Fruit fly (Drosophila melanogaster) whole organism, wandering third instar larva: ENCODE results near the gene CG31661.

Experiments
- Abd-B ChIP-seq: fragments of >200 bp; optimal IDR thresholded peaks from 2 replicates; lab custom pipeline; 2017; ENCODE audit warnings: missing biosample characterization, missing genetic modification characterization
- CG32264 ChIP-seq: fragments of 200-800 bp; sonication (Bioruptor generic); optimal IDR thresholded peaks from 2 replicates; lab custom pipeline; 2016; ENCODE audit warnings: missing biosample characterization, missing genetic modification characterization
- CG9705 ChIP-seq: fragments of 200-800 bp; sonication (Bioruptor generic); optimal IDR thresholded peaks from 2 replicates; lab custom pipeline; 2018; ENCODE audit warnings: missing biosample characterization, mild to moderate bottlenecking, missing genetic modification characterization
- CrebA ChIP-seq: fragments of 200-800 bp; sonication (Bioruptor generic); optimal IDR thresholded peaks from 2 replicates; lab custom pipeline; 2016; ENCODE audit warnings: missing biosample characterization, mild to moderate bottlenecking, missing genetic modification characterization, borderline replicate concordance
- Dfd ChIP-seq: fragments of >200 bp; optimal IDR thresholded peaks from 2 replicates; lab custom pipeline; 2017; ENCODE audit warnings: missing biosample characterization, missing genetic modification characterization
- Dif ChIP-seq: fragments of 200-275, 200-300 bp; sonication (Bioruptor generic); optimal IDR thresholded peaks from 2 replicates; lab custom pipeline; 2018; ENCODE audit warnings: missing biosample characterization, missing genetic modification characterization; ENCODE audit not compliant: partially characterized antibody
- GATAd ChIP-seq: sonication (Bioruptor generic); optimal IDR thresholded peaks from 2 replicates; lab custom pipeline; 2016; ENCODE audit warnings: missing biosample characterization, missing genetic modification characterization
- HLH106 ChIP-seq: fragments of 200-800 bp; optimal IDR thresholded peaks from 3 replicates; lab custom pipeline; 2019; ENCODE audit warnings: missing biosample characterization, mild to moderate bottlenecking, missing genetic modification characterization, moderate library complexity
- Hnf4 ChIP-seq: fragments of 200-800 bp; sonication (Bioruptor generic); optimal IDR thresholded peaks from 2 replicates; lab custom pipeline; 2016; ENCODE audit warnings: missing biosample characterization, mild to moderate bottlenecking, missing genetic modification characterization
- Hr78 ChIP-seq: fragments of >200 bp; optimal IDR thresholded peaks from 2 replicates; lab custom pipeline; 2017; ENCODE audit warnings: missing biosample characterization, missing genetic modification characterization
- Hr83 ChIP-seq: fragments of 200-300 bp; sonication (Bioruptor generic); optimal IDR thresholded peaks from 2 replicates; lab custom pipeline; 2016; ENCODE audit warnings: missing biosample characterization, mild to moderate bottlenecking, missing genetic modification characterization, moderate library complexity; ENCODE audit not compliant: poor library complexity, severe bottlenecking
- Jra ChIP-seq: sonication (Bioruptor generic); optimal IDR thresholded peaks from 2 replicates; lab custom pipeline; 2016; ENCODE audit warnings: missing biosample characterization, missing genetic modification characterization
- Mio ChIP-seq: sonication (Bioruptor generic); optimal IDR thresholded peaks from 2 replicates; lab custom pipeline; 2016; ENCODE audit warnings: missing biosample characterization, missing genetic modification characterization
- Myc ChIP-seq: fragments of >200 bp; optimal IDR thresholded peaks from 2 replicates; lab custom pipeline; 2017
- N ChIP-seq: fragments of >200 bp; optimal IDR thresholded peaks from 2 replicates; lab custom pipeline; 2018; ENCODE audit warnings: missing biosample characterization, missing external identifiers, missing genetic modification characterization
- OdsH ChIP-seq: fragments of 200-800 bp; sonication (Bioruptor generic); optimal IDR thresholded peaks from 2 replicates; lab custom pipeline; 2016; ENCODE audit warnings: missing biosample characterization, mild to moderate bottlenecking, missing genetic modification characterization
- Rel ChIP-seq, 2 experiments: fragments of 200-800 bp; sonication (Bioruptor generic) in 1 of 2; optimal IDR thresholded peaks; 2 replicates in 1 of 2; 3 replicates in 1 of 2; lab custom pipeline; 2016 to 2019; ENCODE audit warnings: mild to moderate bottlenecking in 2 of 2, missing biosample characterization in 2 of 2, missing genetic modification characterization in 2 of 2, moderate library complexity in 1 of 2
- Sp1 ChIP-seq: fragments of 200-800 bp; sonication (Bioruptor generic); optimal IDR thresholded peaks from 3 replicates; lab custom pipeline; 2019; ENCODE audit warnings: missing biosample characterization, mild to moderate bottlenecking, missing genetic modification characterization, moderate library complexity
- Vsx2 ChIP-seq: fragments of 200-300, 225-300 bp; sonication (Bioruptor generic); optimal IDR thresholded peaks from 2 replicates; lab custom pipeline; 2018; ENCODE audit warnings: missing biosample characterization, missing genetic modification characterization; ENCODE audit not compliant: partially characterized antibody
- br ChIP-seq: fragments of 200-800 bp; sonication (Bioruptor generic); optimal IDR thresholded peaks from 2 replicates; lab custom pipeline; 2016; ENCODE audit warnings: missing biosample characterization, missing genetic modification characterization
- brk ChIP-seq: fragments of 200-800 bp; sonication (Bioruptor generic); optimal IDR thresholded peaks from 2 replicates; lab custom pipeline; 2016; ENCODE audit warnings: missing biosample characterization, mild to moderate bottlenecking, missing genetic modification characterization
- dl ChIP-seq, 2 experiments: fragments of 175-275, 200-275 bp in 1 of 2; fragments of 200-275 bp in 1 of 2; sonication (Bioruptor generic); optimal IDR thresholded peaks; lab custom pipeline; 2018; ENCODE audit warnings: mild to moderate bottlenecking in 2 of 2, missing biosample characterization in 2 of 2, missing genetic modification characterization in 2 of 2, moderate library complexity in 2 of 2; ENCODE audit not compliant: partially characterized antibody in 2 of 2, insufficient read depth in 1 of 2
- dmrt93B ChIP-seq: fragments of 200-800 bp; sonication (Bioruptor generic); optimal IDR thresholded peaks from 2 replicates; lab custom pipeline; 2018; ENCODE audit warnings: missing biosample characterization, mild to moderate bottlenecking, missing genetic modification characterization
- dsf ChIP-seq: sonication (Bioruptor generic); optimal IDR thresholded peaks from 2 replicates; lab custom pipeline; 2016; ENCODE audit warnings: missing biosample characterization, missing genetic modification characterization, borderline replicate concordance
- ey ChIP-seq: fragments of 200-800 bp; sonication (Bioruptor generic); optimal IDR thresholded peaks from 2 replicates; lab custom pipeline; 2016; ENCODE audit warnings: missing biosample characterization, missing genetic modification characterization
- foxo ChIP-seq, 2 experiments: fragments of 200-800 bp; sonication (Bioruptor generic); optimal IDR thresholded peaks; 2 replicates in 1 of 2; 3 replicates in 1 of 2; lab custom pipeline; 2016 to 2017; ENCODE audit warnings: missing biosample characterization in 2 of 2, missing genetic modification characterization in 2 of 2
- fru ChIP-seq: fragments of 200-800 bp; sonication (Bioruptor generic); optimal IDR thresholded peaks from 3 replicates; lab custom pipeline; 2016; ENCODE audit warnings: missing biosample characterization, mild to moderate bottlenecking, missing genetic modification characterization
- h ChIP-seq: fragments of 200-800 bp; sonication (Bioruptor generic); optimal IDR thresholded peaks from 3 replicates; lab custom pipeline; 2016; ENCODE audit warnings: missing biosample characterization, mild to moderate bottlenecking, missing genetic modification characterization
- jim ChIP-seq: fragments of 175-275, 200-325 bp; sonication (Bioruptor generic); optimal IDR thresholded peaks from 2 replicates; lab custom pipeline; 2016; ENCODE audit warnings: missing biosample characterization, mild to moderate bottlenecking, missing genetic modification characterization
- lola ChIP-seq: fragments of >200 bp; optimal IDR thresholded peaks from 2 replicates; lab custom pipeline; 2017; ENCODE audit warnings: missing biosample characterization, missing genetic modification characterization
- pan ChIP-seq: fragments of >200 bp; optimal IDR thresholded peaks from 2 replicates; lab custom pipeline; 2017
- psq ChIP-seq: fragments of 200-800 bp; sonication (Bioruptor generic); optimal IDR thresholded peaks from 3 replicates; lab custom pipeline; 2017; ENCODE audit warnings: missing biosample characterization, mild to moderate bottlenecking, missing genetic modification characterization, moderate library complexity
- rgr ChIP-seq: fragments of 200-800 bp; sonication (Bioruptor generic); optimal IDR thresholded peaks from 3 replicates; lab custom pipeline; 2016; ENCODE audit warnings: missing biosample characterization, mild to moderate bottlenecking, missing genetic modification characterization
- sage ChIP-seq: fragments of 200-800 bp; sonication (Bioruptor generic); optimal IDR thresholded peaks from 2 replicates; lab custom pipeline; 2016; ENCODE audit warnings: missing biosample characterization, mild to moderate bottlenecking, missing genetic modification characterization
- sv ChIP-seq: fragments of 200-800 bp; sonication (Bioruptor generic); optimal IDR thresholded peaks from 3 replicates; lab custom pipeline; 2016; ENCODE audit warnings: missing biosample characterization, missing genetic modification characterization
- tai ChIP-seq: sonication (Bioruptor generic); optimal IDR thresholded peaks from 2 replicates; lab custom pipeline; 2016; ENCODE audit warnings: missing biosample characterization, missing genetic modification characterization
- usp ChIP-seq: fragments of >200 bp; optimal IDR thresholded peaks from 2 replicates; lab custom pipeline; 2017; ENCODE audit warnings: missing biosample characterization, missing genetic modification characterization
- woc ChIP-seq: sonication (Bioruptor generic); optimal IDR thresholded peaks from 2 replicates; lab custom pipeline; 2016; ENCODE audit warnings: missing biosample characterization, mild to moderate bottlenecking, missing genetic modification characterization

CG31661 gene

DNA sequence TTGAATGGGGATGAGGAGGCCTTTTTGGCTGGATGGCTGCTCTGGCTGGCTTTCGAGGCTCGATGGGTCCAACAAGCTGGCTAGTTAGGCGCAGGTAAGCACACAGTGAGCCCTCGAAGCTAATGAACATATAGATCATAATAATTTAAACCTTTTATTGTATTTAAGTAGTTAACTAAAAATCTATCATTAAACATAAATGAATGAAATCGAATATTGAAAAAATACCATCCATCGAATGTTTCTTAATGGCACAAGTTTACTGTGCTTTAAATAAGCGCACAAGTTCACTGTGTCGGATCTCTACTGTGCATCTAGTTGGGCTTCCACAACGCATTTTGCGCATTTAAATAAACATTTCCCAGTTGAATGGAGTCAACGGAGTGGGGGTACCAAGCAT lies 37.7 kb upstream of the CG31661 start:
- TF ChIP-seq dmrt93B (GFP tag; lab: Kevin White, UChicago) (no peak), OdsH (GFP tag; lab: Kevin White, UChicago) (no peak), Hr78 (GFP tag; lab: Kevin White, UChicago) (no peak), fru (GFP tag; lab: Kevin White, UChicago) (peak; percentile 16), woc (GFP tag; lab: Kevin White, UChicago) (peak; percentile 36), Jra (GFP tag; lab: Kevin White, UChicago) (no peak), pan (lab: Kevin White, UChicago) (no peak), Dfd (no peak), dsf (GFP tag; lab: Kevin White, UChicago) (no peak), sage (GFP tag; lab: Kevin White, UChicago) (no peak), Mio (no peak), br (GFP tag; lab: Kevin White, UChicago) (no peak), h (peak; percentile 13), jim (GFP tag; lab: Kevin White, UChicago) (no peak), usp (GFP tag; lab: Kevin White, UChicago) (no peak), HLH106 (tag; lab: Kevin White, UChicago) (peak; percentile 8), brk (GFP tag; lab: Kevin White, UChicago) (no peak), Sp1 (GFP tag; lab: Kevin White, UChicago) (no peak), Abd-B (GFP tag; lab: Kevin White, UChicago) (no peak), Rel (GFP tag; optimal IDR thresholded peaks at IDR 0.05; lab: Kevin White, UChicago) (no peak), Rel (tag; optimal IDR thresholded peaks at IDR 0.05; lab: Kevin White, UChicago) (no peak), ey (GFP tag; lab: Kevin White, UChicago) (no peak), tai (no peak), N (GFP tag; lab: Kevin White, UChicago) (no peak), CG9705 (no peak), CrebA (GFP tag; lab: Kevin White, UChicago) (no peak), Myc (lab: Kevin White, UChicago) (no peak), rgr (GFP tag; lab: Kevin White, UChicago) (peak; percentile 21), psq (GFP tag; lab: Kevin White, UChicago) (no peak), dl (GFP tag; optimal IDR thresholded peaks at IDR 0.05; lab: Kevin White, UChicago; ENCODE audit: insufficient read depth in 1 of 2, partially characterized antibody in 2 of 2) (no peak), Hr83 (GFP tag; lab: Kevin White, UChicago) (no peak), foxo (GFP tag; optimal IDR thresholded peaks at IDR 0.05; lab: Kevin White, UChicago) (peak in 1 of 2 experiments; percentile 26), lola (GFP tag; lab: Kevin White, UChicago) (no peak), Vsx2 (GFP tag; lab: Kevin White, UChicago) (no peak), Dif (GFP tag; lab: Kevin White, UChicago) (no peak), GATAd (GFP tag; lab: Kevin White, UChicago) (no peak), Hnf4 (GFP tag; lab: Kevin White, UChicago) (no peak), CG32264 (no peak), sv (GFP tag; lab: Kevin White, UChicago) (no peak)

DNA sequence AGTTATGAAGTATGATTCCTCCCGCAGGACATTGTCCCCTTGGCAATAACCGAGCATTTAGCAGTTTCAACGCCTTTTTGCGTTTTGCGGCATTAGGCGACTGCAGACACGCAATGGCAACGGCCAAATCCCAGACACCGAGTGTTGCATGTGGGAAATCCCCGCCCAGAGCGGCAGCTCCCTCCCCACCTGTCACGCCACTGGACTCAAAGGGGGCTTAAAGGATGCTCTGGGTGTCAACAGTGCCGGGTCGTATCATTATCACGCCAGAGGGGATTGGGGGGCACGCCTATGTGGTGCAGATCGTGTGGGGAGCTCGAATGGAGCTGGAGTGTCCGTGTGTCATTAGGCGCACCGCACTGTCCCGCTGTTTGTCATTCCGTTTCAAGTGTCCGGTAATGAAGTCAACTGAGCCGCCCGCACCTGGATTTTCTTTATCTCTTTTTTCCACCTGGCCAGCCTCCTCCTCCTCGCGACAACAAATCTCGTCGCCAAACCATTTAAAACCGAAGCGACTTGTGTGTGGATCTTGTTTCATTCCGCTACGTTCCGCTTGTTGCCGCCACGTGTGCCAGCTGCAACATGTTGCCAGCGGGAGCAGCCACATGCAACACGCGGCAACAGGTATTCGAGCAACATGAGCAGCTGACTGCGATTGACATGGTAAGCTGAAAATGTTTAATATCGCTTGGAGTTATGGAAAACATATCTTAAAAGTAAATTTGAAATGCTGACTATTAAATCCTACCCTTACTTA lies 36.4 kb upstream of the CG31661 start:
- TF ChIP-seq Dif (GFP tag; lab: Kevin White, UChicago) (peak; percentile 10), OdsH (GFP tag; lab: Kevin White, UChicago) (no peak), psq (GFP tag; lab: Kevin White, UChicago) (no peak)
